Worm (Caenorhabditis elegans) whole organism, L4 larva: ENCODE data around the gene C29F9.6.
"Not testable (repeated sequence)": the region's sequence is repeated elsewhere in the genome, so short reads cannot be mapped to it uniquely, and the experiment has no call there.

ENCODE experiments used
- Y75B8A.6 ChIP-seq: fragments of 200-800 bp; sonication (Bioruptor generic); IDR thresholded peaks from 2 replicates; pipeline ENCODE4 v1.3.6; 2022; ENCODE audit warnings: missing genetic modification reagents, missing genetic modification characterization, missing compliant biosample characterization
- daf-8 ChIP-seq: fragments of 200-800 bp; sonication (Bioruptor generic); IDR thresholded peaks from 2 replicates; pipeline ENCODE4 v1.3.6; 2022; ENCODE audit warnings: missing genetic modification characterization, missing compliant biosample characterization
- dmd-6 ChIP-seq: fragments of 200-800 bp; sonication (Bioruptor generic); IDR thresholded peaks from 2 replicates; pipeline ENCODE4 v1.3.6; 2022; ENCODE audit warnings: missing genetic modification reagents, missing genetic modification characterization, missing compliant biosample characterization
- lin-29 ChIP-seq: fragments of 200-800 bp; sonication (Bioruptor generic); IDR thresholded peaks from 2 replicates; pipeline ENCODE4 v1.3.6; 2022; ENCODE audit warnings: missing genetic modification reagents, missing genetic modification characterization, missing compliant biosample characterization
- tag-97 ChIP-seq: fragments of 200-800 bp; sonication (Bioruptor generic); IDR thresholded peaks from 2 replicates; pipeline ENCODE4 v1.3.6; 2022; ENCODE audit warnings: missing genetic modification characterization, missing compliant biosample characterization
- zip-11 ChIP-seq: fragments of 200-800 bp; sonication (Bioruptor generic); IDR thresholded peaks from 2 replicates; pipeline ENCODE4 v1.3.6; 2022; ENCODE audit warnings: missing genetic modification characterization, missing compliant biosample characterization
- ztf-11 ChIP-seq: fragments of 150-350 bp; optimal IDR thresholded peaks from 2 replicates; lab custom pipeline; 2014; ENCODE audit warnings: missing biosample characterization, missing genetic modification characterization
- ztf-7 ChIP-seq: fragments of 150-350 bp; optimal IDR thresholded peaks from 2 replicates; lab custom pipeline; 2014; ENCODE audit warnings: missing biosample characterization, missing genetic modification characterization

ce11 chrIII:121983-122449 lies 7.3 kb downstream of the C29F9.6 start, which contains the start of gene C29F9.12:
- TF ChIP-seq ztf-11; Y75B8A.6 (GFP tag; lab: Robert Waterston, UW); dmd-6 (GFP tag; lab: Robert Waterston, UW); zip-11 (GFP tag; lab: Robert Waterston, UW); tag-97 (GFP tag; lab: Robert Waterston, UW); daf-8 (GFP tag; lab: Robert Waterston, UW); lin-29 (GFP tag; lab: Robert Waterston, UW); ztf-7 (tag; lab: Kevin White, UChicago): not testable (repeated sequence)
